Fruit fly (Drosophila melanogaster) Kc167 (cell line): ENCODE results near the gene CG33270.

Experiments used
- Sin3A ChIP-seq: fragments of >200 bp; optimal IDR thresholded peaks from 2 replicates; lab custom pipeline; 2018; ENCODE audit warnings: missing external identifiers
- h ChIP-seq: fragments of >200 bp; optimal IDR thresholded peaks from 3 replicates; lab custom pipeline; 2018; ENCODE audit warnings: missing external identifiers
- insv ChIP-seq: fragments of >200 bp; optimal IDR thresholded peaks from 3 replicates; lab custom pipeline; 2018; ENCODE audit warnings: missing external identifiers
- psq ChIP-seq: fragments of >200 bp; optimal IDR thresholded peaks from 2 replicates; lab custom pipeline; 2017; ENCODE audit warnings: missing external identifiers
- ttk ChIP-seq: sonication (Bioruptor generic); optimal IDR thresholded peaks from 2 replicates; lab custom pipeline; 2017; ENCODE audit warnings: missing external identifiers

- TF ChIP-seq insv (lab: Kevin White, UChicago) (no peak), psq (lab: Kevin White, UChicago) (no peak), h (lab: Kevin White, UChicago) (no peak), ttk (lab: Kevin White, UChicago) (no peak), Sin3A (lab: Kevin White, UChicago) (no peak)
Measured at dm6 chr3L:11554796-11555195, 23.6 kb downstream of the CG33270 start.
